Worm (Caenorhabditis elegans) whole organism, L4 larva: ENCODE results near the gene lev-8.

ENCODE experiments used
- Y105C5A.15 ChIP-seq: fragments of 200-800 bp; sonication (Bioruptor generic); IDR thresholded peaks from 2 replicates; pipeline ENCODE4 v1.3.6; 2022; ENCODE audit warnings: missing genetic modification characterization, missing compliant biosample characterization
- arid-1 ChIP-seq: fragments of 200-800 bp; sonication (Bioruptor generic); conservative IDR thresholded peaks from 2 replicates; pipeline ENCODE4 v1.3.6; 2022; ENCODE audit warnings: missing genetic modification reagents, missing genetic modification characterization, missing compliant biosample characterization
- gei-8 ChIP-seq: fragments of 200-800 bp; sonication (Bioruptor generic); optimal IDR thresholded peaks from 2 replicates; lab custom pipeline; 2018; ENCODE audit warnings: mild to moderate bottlenecking, missing genetic modification characterization, missing compliant biosample characterization
- madf-9 ChIP-seq: fragments of 200-800 bp; sonication (Bioruptor generic); conservative IDR thresholded peaks from 2 replicates; pipeline ENCODE4 v1.3.6; 2022; ENCODE audit warnings: missing genetic modification reagents, missing genetic modification characterization, missing compliant biosample characterization
- spr-1 ChIP-seq: sonication (generic microtip); optimal IDR thresholded peaks from 2 replicates; lab custom pipeline; 2016; ENCODE audit warnings: mild to moderate bottlenecking, missing genetic modification characterization, missing compliant biosample characterization
- unc-62 ChIP-seq, 3 experiments: fragments of 150-350 bp in 1 of 3; sonication (generic microtip); optimal IDR thresholded peaks in 2 of 3; peaks in 1 of 3; 1 replicate in 1 of 3; 2 replicates in 2 of 3; lab custom pipeline; 2014 to 2017; ENCODE audit warnings: missing biosample characterization in 3 of 3, missing genetic modification characterization in 3 of 3, missing genetic modification reagents in 3 of 3, missing genotype in 1 of 3

DNA sequence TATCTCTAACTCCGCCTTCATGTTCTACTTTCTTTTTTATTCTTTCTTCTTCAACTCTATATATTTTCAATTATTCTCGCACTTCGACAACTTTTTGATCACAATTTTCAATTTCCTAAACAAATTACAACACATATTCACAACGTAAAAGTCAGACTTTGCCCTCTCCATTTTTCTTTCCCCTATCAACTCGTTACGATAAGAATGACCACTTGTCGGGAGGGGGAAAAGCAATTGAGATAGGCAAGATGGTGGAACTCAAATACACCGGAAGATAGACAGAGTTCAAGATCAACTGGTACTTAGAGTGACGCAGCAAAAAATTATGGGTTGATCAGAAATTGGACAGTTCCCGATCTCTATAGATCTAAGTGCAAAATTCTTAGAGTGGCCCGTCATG, 5.7 kb upstream of the lev-8 start:
- no peak for TF ChIP-seq Y105C5A.15
- TF ChIP-seq madf-9 (GFP tag; lab: Robert Waterston, UW) = no peak
- no peak for TF ChIP-seq arid-1 (GFP tag; lab: Robert Waterston, UW)
- TF ChIP-seq unc-62 (GFP tag; optimal IDR thresholded peaks at IDR 0.05 in 1 of 2; lab: Kevin White, UChicago) = no peak
- no peak for TF ChIP-seq unc-62 (tag; optimal IDR thresholded peaks at IDR 0.05; lab: Kevin White, UChicago)
- no peak for TF ChIP-seq gei-8 (GFP tag; lab: Kevin White, UChicago)
- TF ChIP-seq spr-1 (tag; lab: Kevin White, UChicago) = no peak
